Fruit fly (Drosophila melanogaster) whole organism, embryonic: ENCODE measurements around the gene Tsf2.

Source experiments
- Antp ChIP-seq: fragments of 200-800 bp; sonication (Bioruptor generic); optimal IDR thresholded peaks from 3 replicates; lab custom pipeline; 2016; ENCODE audit warnings: missing biosample characterization, missing genetic modification characterization
- CG10462 ChIP-seq: fragments of 200-800 bp; sonication (Bioruptor generic); optimal IDR thresholded peaks from 2 replicates; lab custom pipeline; 2016; ENCODE audit warnings: missing biosample characterization, missing genetic modification characterization
- CG11247 ChIP-seq: fragments of 200-800 bp; sonication (Bioruptor generic); IDR thresholded peaks from 2 replicates; pipeline ENCODE4 v1.3.6; 2022; ENCODE audit warnings: missing biosample characterization, missing genetic modification characterization
- CG12299 ChIP-seq: fragments of 200-800 bp; sonication (Bioruptor generic); optimal IDR thresholded peaks from 2 replicates; lab custom pipeline; 2018; ENCODE audit warnings: missing biosample characterization, mild to moderate bottlenecking, missing genetic modification characterization
- CG13775 ChIP-seq: fragments of 200-800 bp; sonication (Bioruptor generic); optimal IDR thresholded peaks from 3 replicates; lab custom pipeline; 2017; ENCODE audit warnings: missing biosample characterization, mild to moderate bottlenecking, missing genetic modification characterization
- CG14441 ChIP-seq: fragments of 200-800 bp; sonication (Bioruptor generic); IDR thresholded peaks from 2 replicates; pipeline ENCODE4 v1.3.6; 2022; ENCODE audit warnings: missing biosample characterization, missing genetic modification characterization
- CG15479 ChIP-seq: fragments of 200-800 bp; sonication (Bioruptor generic); optimal IDR thresholded peaks from 3 replicates; lab custom pipeline; 2019; ENCODE audit warnings: missing biosample characterization, mild to moderate bottlenecking, missing genetic modification characterization, moderate library complexity
- CG1603 ChIP-seq: fragments of 200-800 bp; sonication (Bioruptor generic); optimal IDR thresholded peaks from 2 replicates; lab custom pipeline; 2019; ENCODE audit warnings: missing biosample characterization, mild to moderate bottlenecking, missing genetic modification characterization, moderate library complexity
- CG17361 ChIP-seq: fragments of 200-800 bp; sonication (Bioruptor generic); IDR thresholded peaks from 3 replicates; pipeline ENCODE4 v1.3.6; 2022; ENCODE audit warnings: missing biosample characterization, missing genetic modification characterization
- CG18764 ChIP-seq: fragments of 200-800 bp; sonication (Bioruptor generic); optimal IDR thresholded peaks from 3 replicates; lab custom pipeline; 2016; ENCODE audit warnings: missing biosample characterization, missing genetic modification characterization
- CG4730 ChIP-seq: fragments of 200-800 bp; sonication (Bioruptor generic); IDR thresholded peaks from 2 replicates; pipeline ENCODE4 v1.3.6; 2022; ENCODE audit warnings: missing biosample characterization, missing genetic modification characterization
- CG5180 ChIP-seq: fragments of 200-800 bp; sonication (Bioruptor generic); optimal IDR thresholded peaks from 3 replicates; lab custom pipeline; 2017; ENCODE audit warnings: missing biosample characterization, missing genetic modification characterization, mild to moderate bottlenecking, moderate library complexity, missing genetic modification reagents
- CG6272 ChIP-seq: fragments of 200-800 bp; sonication (Bioruptor generic); IDR thresholded peaks from 2 replicates; pipeline ENCODE4 v1.3.6; 2022; ENCODE audit warnings: missing biosample characterization, missing genetic modification characterization
- CG7745 ChIP-seq: fragments of 200-800 bp; sonication (Bioruptor generic); optimal IDR thresholded peaks from 2 replicates; lab custom pipeline; 2018; ENCODE audit warnings: missing biosample characterization, mild to moderate bottlenecking, missing genetic modification characterization, moderate library complexity
- CG8281 ChIP-seq: fragments of 200-800 bp; sonication (Bioruptor generic); optimal IDR thresholded peaks from 2 replicates; lab custom pipeline; 2018; ENCODE audit warnings: missing biosample characterization, mild to moderate bottlenecking, missing genetic modification characterization, moderate library complexity
- CG9609 ChIP-seq: fragments of 200-800 bp; sonication (Bioruptor generic); optimal IDR thresholded peaks from 3 replicates; lab custom pipeline; 2016; ENCODE audit warnings: missing biosample characterization, missing genetic modification characterization
- CG9797 ChIP-seq: fragments of 200-800 bp; sonication (Bioruptor generic); optimal IDR thresholded peaks from 3 replicates; lab custom pipeline; 2018; ENCODE audit warnings: missing biosample characterization, mild to moderate bottlenecking, missing genetic modification characterization
- Dek ChIP-seq: fragments of 200-800 bp; sonication (Bioruptor generic); optimal IDR thresholded peaks from 3 replicates; lab custom pipeline; 2019; ENCODE audit warnings: missing biosample characterization, mild to moderate bottlenecking, missing genetic modification characterization, moderate library complexity
- Dll ChIP-seq: fragments of 200-800 bp; sonication (Bioruptor generic); IDR thresholded peaks from 4 replicates; pipeline ENCODE4 v1.3.6; 2022; ENCODE audit warnings: missing biosample characterization, missing genetic modification characterization; ENCODE audit not compliant: partially characterized antibody
- Hr78 ChIP-seq, 2 experiments: fragments of 200-800 bp in 1 of 2; fragments of >200 bp in 1 of 2; sonication (Bioruptor generic) in 1 of 2; optimal IDR thresholded peaks; 2 replicates each; lab custom pipeline; 2017 to 2019; ENCODE audit warnings: missing biosample characterization in 2 of 2, missing genetic modification characterization in 2 of 2, mild to moderate bottlenecking in 1 of 2, moderate library complexity in 1 of 2
- MESR4 ChIP-seq: fragments of 200-800 bp; sonication (Bioruptor generic); optimal IDR thresholded peaks from 2 replicates; lab custom pipeline; 2018; ENCODE audit warnings: missing biosample characterization, mild to moderate bottlenecking, missing genetic modification characterization, moderate library complexity
- Mes4 ChIP-seq: fragments of 200-800 bp; sonication (Bioruptor generic); optimal IDR thresholded peaks from 2 replicates; lab custom pipeline; 2016; ENCODE audit warnings: missing biosample characterization, missing genetic modification characterization
- Mrtf ChIP-seq: fragments of 200-800 bp; sonication (Bioruptor generic); IDR thresholded peaks from 3 replicates; pipeline ENCODE4 v1.3.6; 2022; ENCODE audit warnings: missing biosample characterization, missing genetic modification characterization
- NK7.1 ChIP-seq: fragments of 200-800 bp; sonication (Bioruptor generic); optimal IDR thresholded peaks from 3 replicates; lab custom pipeline; 2016; ENCODE audit warnings: missing biosample characterization, missing genetic modification characterization
- Oaz ChIP-seq: fragments of 200-800 bp; sonication (Bioruptor generic); IDR thresholded peaks from 2 replicates; pipeline ENCODE4 v1.3.6; 2022; ENCODE audit warnings: missing biosample characterization, missing genetic modification characterization
- Sin3A ChIP-seq: fragments of >200 bp; optimal IDR thresholded peaks from 2 replicates; lab custom pipeline; 2018
- Spps ChIP-seq: fragments of 200-800 bp; sonication (Bioruptor generic); optimal IDR thresholded peaks from 2 replicates; lab custom pipeline; 2018; ENCODE audit warnings: missing biosample characterization, mild to moderate bottlenecking, missing genetic modification characterization
- Ssrp ChIP-seq: fragments of 200-800 bp; sonication (Bioruptor generic); optimal IDR thresholded peaks from 2 replicates; lab custom pipeline; 2018; ENCODE audit warnings: missing biosample characterization, mild to moderate bottlenecking, missing genetic modification characterization, moderate library complexity
- Tbp ChIP-seq: fragments of >200 bp; optimal IDR thresholded peaks from 2 replicates; lab custom pipeline; 2018; ENCODE audit warnings: missing biosample characterization, missing genetic modification characterization
- Xrp1 ChIP-seq: fragments of 200-800 bp; sonication (Bioruptor generic); IDR thresholded peaks from 2 replicates; pipeline ENCODE4 v1.3.6; 2022; ENCODE audit warnings: missing biosample characterization, missing genetic modification characterization
- amos ChIP-seq: fragments of 200-800 bp; sonication (Bioruptor generic); IDR thresholded peaks from 2 replicates; pipeline ENCODE4 v1.3.6; 2022; ENCODE audit warnings: missing biosample characterization, missing genetic modification characterization; ENCODE audit not compliant: partially characterized antibody
- caup ChIP-seq: fragments of 200-800 bp; sonication (Bioruptor generic); optimal IDR thresholded peaks from 3 replicates; lab custom pipeline; 2017; ENCODE audit warnings: missing biosample characterization, mild to moderate bottlenecking, missing genetic modification characterization, moderate library complexity; ENCODE audit not compliant: severe bottlenecking
- ems ChIP-seq: fragments of 200-800 bp; sonication (Bioruptor generic); optimal IDR thresholded peaks from 3 replicates; lab custom pipeline; 2016; ENCODE audit warnings: missing biosample characterization, missing genetic modification characterization
- en ChIP-seq: fragments of 200-800 bp; sonication (Bioruptor generic); optimal IDR thresholded peaks from 2 replicates; lab custom pipeline; 2016; ENCODE audit warnings: missing biosample characterization, missing genetic modification characterization
- fd102C ChIP-seq: fragments of 200-800 bp; sonication (Bioruptor generic); optimal IDR thresholded peaks from 2 replicates; lab custom pipeline; 2018; ENCODE audit warnings: missing biosample characterization, mild to moderate bottlenecking, missing genetic modification characterization, moderate library complexity
- gcm ChIP-seq: fragments of 200-800 bp; sonication (Bioruptor generic); optimal IDR thresholded peaks from 2 replicates; lab custom pipeline; 2019; ENCODE audit warnings: missing biosample characterization, mild to moderate bottlenecking, missing genetic modification characterization, moderate library complexity
- hb ChIP-seq: fragments of 200-800 bp; sonication (Bioruptor generic); IDR thresholded peaks from 3 replicates; pipeline ENCODE4 v1.3.6; 2022; ENCODE audit warnings: missing biosample characterization, missing genetic modification characterization; ENCODE audit not compliant: partially characterized antibody
- jigr1 ChIP-seq: fragments of 200-800 bp; sonication (Bioruptor generic); IDR thresholded peaks from 3 replicates; pipeline ENCODE4 v1.3.6; 2022; ENCODE audit warnings: missing biosample characterization, missing genetic modification characterization
- ken ChIP-seq: fragments of 200-800 bp; sonication (Bioruptor generic); IDR thresholded peaks from 3 replicates; pipeline ENCODE4 v1.3.6; 2022; ENCODE audit warnings: missing biosample characterization, missing genetic modification characterization
- lola ChIP-seq, 3 experiments: fragments of >200 bp in 2 of 3; fragments of 200-800 bp in 1 of 3; sonication (Bioruptor generic) in 1 of 3; optimal IDR thresholded peaks; 2 replicates each; lab custom pipeline; 2017 to 2019; ENCODE audit warnings: missing biosample characterization in 3 of 3, missing genetic modification characterization in 3 of 3, mild to moderate bottlenecking in 1 of 3, moderate library complexity in 1 of 3
- mam ChIP-seq: fragments of 200-800 bp; sonication (Bioruptor generic); optimal IDR thresholded peaks from 3 replicates; lab custom pipeline; 2016; ENCODE audit warnings: missing biosample characterization, missing genetic modification characterization
- nom ChIP-seq: fragments of 200-800 bp; sonication (Bioruptor generic); optimal IDR thresholded peaks from 2 replicates; lab custom pipeline; 2017; ENCODE audit warnings: missing biosample characterization, missing genetic modification characterization, mild to moderate bottlenecking, moderate library complexity, missing genetic modification reagents
- oc ChIP-seq: fragments of 200-800 bp; sonication (Bioruptor generic); optimal IDR thresholded peaks from 2 replicates; lab custom pipeline; 2018; ENCODE audit warnings: missing biosample characterization, mild to moderate bottlenecking, missing genetic modification characterization, moderate library complexity
- pnt ChIP-seq: fragments of 200-800 bp; sonication (Bioruptor generic); optimal IDR thresholded peaks from 3 replicates; lab custom pipeline; 2016; ENCODE audit warnings: missing biosample characterization, missing genetic modification characterization
- sens-2 ChIP-seq: fragments of 200-800 bp; sonication (Bioruptor generic); IDR thresholded peaks from 2 replicates; pipeline ENCODE4 v1.3.6; 2022; ENCODE audit warnings: missing biosample characterization, missing genetic modification characterization
- sim ChIP-seq: fragments of 200-800 bp; sonication (Bioruptor generic); IDR thresholded peaks from 2 replicates; pipeline ENCODE4 v1.3.6; 2022; ENCODE audit warnings: missing biosample characterization, missing genetic modification characterization
- so ChIP-seq: fragments of 200-800 bp; sonication (Bioruptor generic); IDR thresholded peaks from 3 replicates; pipeline ENCODE4 v1.3.6; 2022; ENCODE audit warnings: missing biosample characterization, missing genetic modification characterization
- sqz ChIP-seq: fragments of 200-800 bp; sonication (Bioruptor generic); optimal IDR thresholded peaks from 3 replicates; lab custom pipeline; 2018; ENCODE audit warnings: missing biosample characterization, mild to moderate bottlenecking, missing genetic modification characterization
- wek ChIP-seq: fragments of 200-800 bp; sonication (Bioruptor generic); optimal IDR thresholded peaks from 3 replicates; lab custom pipeline; 2018; ENCODE audit warnings: missing biosample characterization, mild to moderate bottlenecking, missing genetic modification characterization, moderate library complexity

The Tsf2 gene

DNA sequence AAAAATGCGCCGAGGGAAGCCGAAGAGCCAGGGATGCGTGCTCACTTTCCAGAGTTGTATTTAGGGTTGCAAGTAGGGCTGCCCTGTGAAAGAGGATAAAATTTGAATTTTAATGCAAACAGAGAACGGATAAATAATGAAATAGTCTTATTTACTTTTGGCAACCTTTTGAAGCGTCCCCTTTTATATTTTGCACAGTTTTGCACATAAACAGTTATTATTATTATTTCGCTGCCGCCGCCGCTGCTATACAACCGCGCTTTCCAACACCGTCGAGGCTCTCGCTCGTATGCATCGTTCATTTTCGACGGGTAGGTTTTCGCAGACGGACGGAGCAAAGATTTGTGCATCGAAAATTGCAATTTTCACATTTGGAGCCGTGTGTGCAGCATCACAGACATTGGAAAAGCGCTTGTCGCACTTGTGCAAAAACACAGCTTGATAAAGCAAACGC lies 18.7 kb downstream of the Tsf2 start, which contains the start of the genes sti and tral (continued):
- peak; percentile 88 for TF ChIP-seq CG1603 (tag; lab: Kevin White, UChicago)
- TF ChIP-seq Mes4 (GFP tag; lab: Kevin White, UChicago) = peak; percentile 86
- peak; percentile 31; the same call in 2 of the 4 replicates for TF ChIP-seq Dll (GFP tag; lab: Robert Waterston, UW)
- TF ChIP-seq CG6272 = peak; percentile 87
- peak; percentile 62 for TF ChIP-seq CG9797 (GFP tag; lab: Kevin White, UChicago)
- TF ChIP-seq en = peak; percentile 78
- TF ChIP-seq Tbp (GFP tag; lab: Kevin White, UChicago) = peak; percentile 67
- peak; percentile 74 for TF ChIP-seq CG4730
- peak; percentile 92 for TF ChIP-seq CG13775 (GFP tag; lab: Kevin White, UChicago)
- TF ChIP-seq CG9609 (GFP tag; lab: Kevin White, UChicago) = peak; percentile 94
- TF ChIP-seq CG18764 (GFP tag; lab: Kevin White, UChicago) = peak; percentile 77
- TF ChIP-seq Hr78 (GFP tag; optimal IDR thresholded peaks at IDR 0.05; lab: Kevin White, UChicago) = no peak
- TF ChIP-seq CG12299 (tag; lab: Kevin White, UChicago) = peak; percentile 68
- no peak for TF ChIP-seq oc (tag; lab: Kevin White, UChicago)
- TF ChIP-seq fd102C (GFP tag; lab: Kevin White, UChicago) = peak; percentile 44
- peak; percentile 88 for TF ChIP-seq CG17361
- peak; percentile 96 for TF ChIP-seq Antp (GFP tag; lab: Kevin White, UChicago)
- peak; percentile 68; the same call in 2 of the 3 replicates for TF ChIP-seq so (GFP tag; lab: Robert Waterston, UW)
- no peak for TF ChIP-seq CG7745 (tag; lab: Kevin White, UChicago)
- TF ChIP-seq CG10462 (GFP tag; lab: Kevin White, UChicago) = peak; percentile 85
- TF ChIP-seq wek (GFP tag; lab: Kevin White, UChicago) = peak; percentile 1
- no peak for TF ChIP-seq CG5180
- peak; percentile 87 for TF ChIP-seq caup (GFP tag; lab: Kevin White, UChicago)
- peak in 1 of 3 experiments; percentile 78 for TF ChIP-seq lola (GFP tag; optimal IDR thresholded peaks at IDR 0.05; lab: Kevin White, UChicago)
- no peak; the same call in 1 of the 2 replicates for TF ChIP-seq sim (GFP tag; lab: Robert Waterston, UW)
- TF ChIP-seq hb = no peak
- peak; percentile 84 for TF ChIP-seq Xrp1 (GFP tag; lab: Robert Waterston, UW)
- TF ChIP-seq amos = no peak; the same call in 1 of the 2 replicates
- TF ChIP-seq Mrtf (GFP tag; lab: Robert Waterston, UW) = peak; percentile 80
- TF ChIP-seq sqz (GFP tag; lab: Kevin White, UChicago) = peak; percentile 79
- TF ChIP-seq ems (GFP tag; lab: Kevin White, UChicago) = peak; percentile 91
- peak; percentile 97 for TF ChIP-seq mam
- TF ChIP-seq Spps (tag; lab: Kevin White, UChicago) = peak; percentile 70
- peak; percentile 73 for TF ChIP-seq Oaz (GFP tag; lab: Robert Waterston, UW)
- TF ChIP-seq ken (GFP tag; lab: Robert Waterston, UW) = peak; percentile 87
- TF ChIP-seq nom = peak; percentile 51
- TF ChIP-seq Ssrp (tag; lab: Kevin White, UChicago) = peak; percentile 78
- peak; percentile 97 for TF ChIP-seq Sin3A (lab: Kevin White, UChicago)
- TF ChIP-seq sens-2 (GFP tag; lab: Robert Waterston, UW) = peak; percentile 21; the same call in 1 of the 2 replicates
- TF ChIP-seq CG8281 (tag; lab: Kevin White, UChicago) = peak; percentile 48
- TF ChIP-seq CG11247 (GFP tag; lab: Robert Waterston, UW) = peak; percentile 83
- TF ChIP-seq CG14441 (GFP tag; lab: Robert Waterston, UW) = peak; percentile 86
- TF ChIP-seq MESR4 (GFP tag; lab: Kevin White, UChicago) = peak; percentile 86
- TF ChIP-seq pnt (GFP tag; lab: Kevin White, UChicago) = peak; percentile 92
- TF ChIP-seq CG15479 (GFP tag; lab: Kevin White, UChicago) = peak; percentile 43
- peak; percentile 38; the same call in 1 of the 3 replicates for TF ChIP-seq jigr1 (GFP tag; lab: Robert Waterston, UW)
- peak; percentile 88 for TF ChIP-seq NK7.1 (GFP tag; lab: Kevin White, UChicago)
- TF ChIP-seq gcm = peak; percentile 71
- TF ChIP-seq Dek (tag; lab: Kevin White, UChicago) = peak; percentile 83
